Worm (Caenorhabditis elegans) whole organism, L3 larva: Measurements from ENCODE around the gene chhy-1.

Experiments used
- ama-1 ChIP-seq: fragments of 150-350 bp; optimal IDR thresholded peaks from 2 replicates; lab custom pipeline; 2018
- nhr-237 ChIP-seq: fragments of 150-350 bp; optimal IDR thresholded peaks from 2 replicates; lab custom pipeline; 2014; ENCODE audit warnings: missing biosample characterization, missing genetic modification characterization
- skn-1 ChIP-seq: fragments of 150-350 bp; optimal IDR thresholded peaks from 2 replicates; lab custom pipeline; 2014; ENCODE audit warnings: missing biosample characterization, missing genetic modification characterization

- TF ChIP-seq skn-1 (tag; lab: Kevin White, UChicago) (no peak), ama-1 (lab: Kevin White, UChicago) (no peak), nhr-237 (tag; lab: Kevin White, UChicago) (no peak)
These were observed 26.4 kb upstream of the chhy-1 start for ce11 chrII:8643627-8644356.
